Worm (Caenorhabditis elegans): ENCODE measurements around the gene cutl-19.

- TF ChIP-seq blmp-1 (tag; optimal IDR thresholded peaks at IDR 0.05; ENCODE audit: insufficient read depth) (no peak), ceh-82 (tag; optimal IDR thresholded peaks at IDR 0.05) (no peak), R02D3.7 (tag; optimal IDR thresholded peaks at IDR 0.05) (no peak), lin-13 (GFP tag; optimal IDR thresholded peaks at IDR 0.05) (no peak), nhr-11 (tag; optimal IDR thresholded peaks at IDR 0.05) (no peak), nhr-12 (tag; optimal IDR thresholded peaks at IDR 0.05) (no peak), C34F6.9 (tag; optimal IDR thresholded peaks at IDR 0.05) (no peak), lsy-2 (tag; optimal IDR thresholded peaks at IDR 0.05) (no peak)
Observed at ce11 chrIII:5206861-5207414, 10.5 kb downstream of the cutl-19 start, which contains the start of gene morc-1.
